Comparison of ENCODE assay signal across 3 fruit fly cellular contexts in genomic region chrX:13563042-13563441, dm6.
TF ChIP-seq lines count a peak whose summit lies in the region.

No protein-coding gene starts in this region.

- no peak for TF ChIP-seq CTCF in whole organism, embryonic (GFP tag; optimal IDR thresholded peaks at IDR 0.05; lab: Kevin White, UChicago)

TF ChIP-seq in whole organism, adult, 20 proteins besides CTCF, POLR2A, EP300 and RAD21:
- TF ChIP-seq Hr96 (GFP tag; optimal IDR thresholded peaks at IDR 0.05; lab: Kevin White, UChicago) (no peak), ovo (GFP tag; optimal IDR thresholded peaks at IDR 0.05; lab: Kevin White, UChicago) (no peak), CG7045 (GFP tag; optimal IDR thresholded peaks at IDR 0.05; lab: Kevin White, UChicago) (no peak), tj (GFP tag; optimal IDR thresholded peaks at IDR 0.05; lab: Kevin White, UChicago) (no peak), kay (GFP tag; lab: Kevin White, UChicago; ENCODE audit: borderline replicate concordance) (peak; percentile 54), CG7101 (tag; optimal IDR thresholded peaks at IDR 0.05; lab: Kevin White, UChicago) (no peak)

TF ChIP-seq in whole organism, embryonic, 481 proteins besides CTCF, POLR2A, EP300 and RAD21:
- no peak for TF ChIP-seq lov (optimal IDR thresholded peaks at IDR 0.05; lab: Kevin White, UChicago)
- no peak for TF ChIP-seq lov (GFP tag; IDR thresholded peaks at IDR 0.05; lab: Robert Waterston, UW)
- peak; percentile 12 for TF ChIP-seq CG34376 (GFP tag; optimal IDR thresholded peaks at IDR 0.05; lab: Kevin White, UChicago)
- no peak for TF ChIP-seq ewg (GFP tag; optimal IDR thresholded peaks at IDR 0.05; lab: Kevin White, UChicago)
- TF ChIP-seq Doc3 (GFP tag; IDR thresholded peaks at IDR 0.05; lab: Robert Waterston, UW; ENCODE audit: partially characterized antibody) = no peak
- TF ChIP-seq sima (GFP tag; optimal IDR thresholded peaks at IDR 0.05; lab: Kevin White, UChicago) = no peak
- TF ChIP-seq Bdp1 (GFP tag; optimal IDR thresholded peaks at IDR 0.05; lab: Kevin White, UChicago) = no peak
- TF ChIP-seq Sox100B (GFP tag; optimal IDR thresholded peaks at IDR 0.05; lab: Kevin White, UChicago) = no peak
- TF ChIP-seq gcm2 (GFP tag; optimal IDR thresholded peaks at IDR 0.05; lab: Kevin White, UChicago) = no peak
- no peak for TF ChIP-seq Ptx1 (GFP tag; IDR thresholded peaks at IDR 0.05; lab: Robert Waterston, UW)
- TF ChIP-seq chn (GFP tag; optimal IDR thresholded peaks at IDR 0.05; lab: Kevin White, UChicago) = no peak
- TF ChIP-seq CG18599 (GFP tag; optimal IDR thresholded peaks at IDR 0.05; lab: Kevin White, UChicago) = no peak
- no peak for TF ChIP-seq luna (GFP tag; optimal IDR thresholded peaks at IDR 0.05; lab: Kevin White, UChicago)
- peak in 1 of 2 experiments; percentile 45 for TF ChIP-seq Hr78 (GFP tag; optimal IDR thresholded peaks at IDR 0.05; lab: Kevin White, UChicago)
- TF ChIP-seq eve (GFP tag; optimal IDR thresholded peaks at IDR 0.05; lab: Kevin White, UChicago) = peak in 1 of 2 experiments; percentile 63
- peak; percentile 88 for TF ChIP-seq exex (tag; optimal IDR thresholded peaks at IDR 0.05; lab: Kevin White, UChicago)
- no peak for TF ChIP-seq CG10565 (GFP tag; optimal IDR thresholded peaks at IDR 0.05; lab: Kevin White, UChicago)
- TF ChIP-seq slp2 (GFP tag; optimal IDR thresholded peaks at IDR 0.05; lab: Kevin White, UChicago) = no peak
- no peak for TF ChIP-seq Trl (optimal IDR thresholded peaks at IDR 0.05; lab: Kevin White, UChicago)
- TF ChIP-seq Trl (GFP tag; optimal IDR thresholded peaks at IDR 0.05; lab: Kevin White, UChicago) = no peak
- no peak for TF ChIP-seq Sin3A (optimal IDR thresholded peaks at IDR 0.05; lab: Kevin White, UChicago)
- TF ChIP-seq rib (GFP tag; IDR thresholded peaks at IDR 0.05; lab: Robert Waterston, UW) = no peak
- no peak for TF ChIP-seq CG7357 (GFP tag; IDR thresholded peaks at IDR 0.05; lab: Robert Waterston, UW)

TF ChIP-seq in whole organism, prepupa, 60 proteins besides CTCF, POLR2A, EP300 and RAD21:
- TF ChIP-seq vri (GFP tag; optimal IDR thresholded peaks at IDR 0.05; lab: Kevin White, UChicago) (peak; percentile 14), Hr39 (GFP tag; optimal IDR thresholded peaks at IDR 0.05; lab: Kevin White, UChicago) (no peak)
